Worm (Caenorhabditis elegans): Measurements from ENCODE around the gene hmt-1.

The hmt-1 gene

ce11 chrIII:11090112-11090648 lies 9.6 kb downstream of the hmt-1 start (continued):
- TF ChIP-seq nhr-76 (tag; optimal IDR thresholded peaks at IDR 0.05): no peak

ce11 chrIII:11088187-11088586 lies 11.6 kb downstream of the hmt-1 start, which contains the start of gene W09D6.5:
W09D6.5 (plus strand) TSS chrIII:11088487.
- TF ChIP-seq dve-1 (tag; optimal IDR thresholded peaks at IDR 0.05; ENCODE audit: insufficient read depth) (no peak), tra-1 (GFP tag; IDR thresholded peaks at IDR 0.05) (no peak), Y48G9A.11 (GFP tag; IDR thresholded peaks at IDR 0.05) (no peak), madf-5 (GFP tag; IDR thresholded peaks at IDR 0.05) (no peak), ceh-62 (tag; optimal IDR thresholded peaks at IDR 0.05) (no peak), dpl-1 (GFP tag; optimal IDR thresholded peaks at IDR 0.05) (no peak), nhr-42 (GFP tag; IDR thresholded peaks at IDR 0.05) (no peak), lim-7 (GFP tag; IDR thresholded peaks at IDR 0.05) (no peak), unc-39 (tag; optimal IDR thresholded peaks at IDR 0.05) (no peak), F26F4.8 (GFP tag; conservative IDR thresholded peaks at IDR 0.05) (no peak), lir-3 (tag; optimal IDR thresholded peaks at IDR 0.05) (no peak), tag-97 (GFP tag; IDR thresholded peaks at IDR 0.05) (no peak), F44E2.7 (GFP tag; IDR thresholded peaks at IDR 0.05) (no peak), dmd-6 (GFP tag; IDR thresholded peaks at IDR 0.05) (no peak), ZK337.2 (GFP tag; IDR thresholded peaks at IDR 0.05) (no peak), D1046.2 (GFP tag; IDR thresholded peaks at IDR 0.05) (no peak), lsy-2 (tag; optimal IDR thresholded peaks at IDR 0.05) (no peak), ZK546.5 (tag; optimal IDR thresholded peaks at IDR 0.05) (no peak), aly-2 (tag; optimal IDR thresholded peaks at IDR 0.05) (no peak)

ce11 chrIII:11087442-11087841 lies 12.3 kb downstream of the hmt-1 start:
- TF ChIP-seq hlh-11 (tag; optimal IDR thresholded peaks at IDR 0.05) (peak; percentile 75), aha-1 (tag) (no peak), lin-38 (GFP tag; IDR thresholded peaks at IDR 0.05) (0 out of 2 replicates have a peak, but pooled peaks have one; percentile 11), nhr-28 (tag; optimal IDR thresholded peaks at IDR 0.05) (peak; percentile 67), mes-2 (tag; optimal IDR thresholded peaks at IDR 0.05; ENCODE audit: poor library complexity, severe bottlenecking) (no peak), hif-1 (tag; optimal IDR thresholded peaks at IDR 0.05) (no peak), mdt-29 (GFP tag; IDR thresholded peaks at IDR 0.05) (no peak), lin-1 (GFP tag; IDR thresholded peaks at IDR 0.05) (peak; percentile 45; the same call in 1 of the 2 replicates), dmd-6 (GFP tag; IDR thresholded peaks at IDR 0.05) (peak; percentile 75), zip-11 (GFP tag; IDR thresholded peaks at IDR 0.05) (no peak), Y5F2A.4 (GFP tag; optimal IDR thresholded peaks at IDR 0.05) (no peak), nhr-25 (tag; optimal IDR thresholded peaks at IDR 0.05; ENCODE audit: borderline replicate concordance, insufficient read depth) (no peak), daf-16 (GFP tag; optimal IDR thresholded peaks at IDR 0.05) (no peak), daf-16 (tag; optimal IDR thresholded peaks at IDR 0.05) (peak; percentile 53), zag-1 (tag; optimal IDR thresholded peaks at IDR 0.05) (no peak), lsy-2 (tag; optimal IDR thresholded peaks at IDR 0.05) (peak in 1 of 2 experiments; percentile 8), arid-1 (GFP tag; conservative IDR thresholded peaks at IDR 0.05) (no peak), pqm-1 (tag; optimal IDR thresholded peaks at IDR 0.05) (peak; percentile 80), unc-62 (GFP tag; optimal IDR thresholded peaks at IDR 0.05 in 1 of 2) (peak in 1 of 2 experiments; percentile 91), unc-62 (tag; optimal IDR thresholded peaks at IDR 0.05) (no peak), ces-1 (GFP tag; optimal IDR thresholded peaks at IDR 0.05) (no peak), F26F4.8 (GFP tag; conservative IDR thresholded peaks at IDR 0.05) (no peak), mep-1 (tag; optimal IDR thresholded peaks at IDR 0.05) (peak; percentile 3), tag-97 (GFP tag; IDR thresholded peaks at IDR 0.05) (no peak), mxl-3 (GFP tag; optimal IDR thresholded peaks at IDR 0.05) (peak; percentile 82), nhr-48 (tag; optimal IDR thresholded peaks at IDR 0.05) (no peak), dve-1 (tag; optimal IDR thresholded peaks at IDR 0.05; ENCODE audit: insufficient read depth) (peak; percentile 88), nhr-77 (tag; optimal IDR thresholded peaks at IDR 0.05) (peak; percentile 22), zfp-3 (GFP tag; conservative IDR thresholded peaks at IDR 0.05) (no peak), mxl-2 (GFP tag; conservative IDR thresholded peaks at IDR 0.05) (no peak), mdl-1 (tag; optimal IDR thresholded peaks at IDR 0.05) (peak in 1 of 2 experiments; percentile 22), F49E8.2 (tag; optimal IDR thresholded peaks at IDR 0.05; ENCODE audit: borderline replicate concordance) (no peak), cey-2 (tag; optimal IDR thresholded peaks at IDR 0.05; ENCODE audit: borderline replicate concordance, insufficient read depth) (no peak)

Measured in whole organism, L4 larva.